Fruit fly (Drosophila melanogaster): ENCODE data around the gene swm.

swm gene

dm6 chr2L:19444734-19445140 lies 48.3 kb upstream of the swm start, which contains the start of gene Hs2st (continued):
- TF ChIP-seq z (GFP tag; IDR thresholded peaks at IDR 0.05) (no peak), CG3163 (GFP tag; optimal IDR thresholded peaks at IDR 0.05) (peak; percentile 77), CG11085 (GFP tag; IDR thresholded peaks at IDR 0.05) (peak; percentile 92), Dip3 (GFP tag; optimal IDR thresholded peaks at IDR 0.05) (peak; percentile 97), CG1832 (GFP tag; optimal IDR thresholded peaks at IDR 0.05) (no peak), CG15479 (GFP tag; optimal IDR thresholded peaks at IDR 0.05) (peak; percentile 93), Gsc (GFP tag; IDR thresholded peaks at IDR 0.05) (peak; percentile 87), CG6854 (GFP tag; optimal IDR thresholded peaks at IDR 0.05) (peak; percentile 58), fd64A (GFP tag; optimal IDR thresholded peaks at IDR 0.05) (peak; percentile 3), Ada2b (GFP tag; IDR thresholded peaks at IDR 0.05) (peak; percentile 90), eyg (GFP tag; optimal IDR thresholded peaks at IDR 0.05) (peak; percentile 84), oc (tag; optimal IDR thresholded peaks at IDR 0.05) (peak; percentile 65), mam (GFP tag; optimal IDR thresholded peaks at IDR 0.05) (peak; percentile 98), sna (GFP tag; IDR thresholded peaks at IDR 0.05; ENCODE audit: partially characterized antibody) (no peak; the same call in 1 of the 2 replicates), CG12299 (tag; optimal IDR thresholded peaks at IDR 0.05) (peak; percentile 81), CG33213 (GFP tag; optimal IDR thresholded peaks at IDR 0.05) (peak; percentile 93), ranshi (GFP tag; IDR thresholded peaks at IDR 0.05) (peak; percentile 96), unpg (GFP tag; optimal IDR thresholded peaks at IDR 0.05) (peak; percentile 89), CG7357 (GFP tag; IDR thresholded peaks at IDR 0.05) (peak; percentile 87), CG2129 (GFP tag; IDR thresholded peaks at IDR 0.05; ENCODE audit: partially characterized antibody) (no peak), Atf6 (GFP tag; IDR thresholded peaks at IDR 0.05) (peak; percentile 90), CG11456 (GFP tag; IDR thresholded peaks at IDR 0.05) (peak; percentile 91), MESR4 (GFP tag; optimal IDR thresholded peaks at IDR 0.05) (peak; percentile 42), al (GFP tag; IDR thresholded peaks at IDR 0.05) (peak; percentile 95), unc-4 (GFP tag; IDR thresholded peaks at IDR 0.05; ENCODE audit: partially characterized antibody) (0 out of 2 replicates have a peak, but pooled peaks have one; percentile 44), pzg (GFP tag; optimal IDR thresholded peaks at IDR 0.05) (peak; percentile 87), CG7987 (GFP tag; optimal IDR thresholded peaks at IDR 0.05) (peak; percentile 87), CG17361 (GFP tag; IDR thresholded peaks at IDR 0.05) (peak; percentile 95), twi (tag; optimal IDR thresholded peaks at IDR 0.05) (peak; percentile 86), maf-S (GFP tag; optimal IDR thresholded peaks at IDR 0.05) (peak; percentile 95), CG17802 (tag; optimal IDR thresholded peaks at IDR 0.05) (peak; percentile 72), chif (GFP tag; optimal IDR thresholded peaks at IDR 0.05) (peak; percentile 95), en (GFP tag; optimal IDR thresholded peaks at IDR 0.05) (peak; percentile 64), CG33557 (GFP tag; optimal IDR thresholded peaks at IDR 0.05) (peak; percentile 86), Sry-β (GFP tag; optimal IDR thresholded peaks at IDR 0.05) (peak; percentile 98), abd-A (tag; optimal IDR thresholded peaks at IDR 0.05) (no peak), croc (GFP tag; conservative IDR thresholded peaks at IDR 0.05) (peak; percentile 91), B-H1 (GFP tag; IDR thresholded peaks at IDR 0.05) (peak; percentile 84; the same call in 2 of the 3 replicates), CG14014 (GFP tag; IDR thresholded peaks at IDR 0.05) (peak; percentile 92), CG6683 (GFP tag; optimal IDR thresholded peaks at IDR 0.05) (peak; percentile 68), Sox100B (GFP tag; optimal IDR thresholded peaks at IDR 0.05) (no peak), CG13624 (GFP tag; optimal IDR thresholded peaks at IDR 0.05) (peak; percentile 95), Fer2 (tag; optimal IDR thresholded peaks at IDR 0.05) (peak; percentile 85), chinmo (GFP tag; IDR thresholded peaks at IDR 0.05; ENCODE audit: partially characterized antibody) (peak; percentile 79; the same call in 3 of the 4 replicates), CTCF (GFP tag; optimal IDR thresholded peaks at IDR 0.05) (peak; percentile 28), CG17328 (GFP tag; IDR thresholded peaks at IDR 0.05) (peak; percentile 88), CG6765 (GFP tag; optimal IDR thresholded peaks at IDR 0.05) (peak; percentile 71), Bdp1 (GFP tag; optimal IDR thresholded peaks at IDR 0.05) (peak; percentile 91), ind (GFP tag; optimal IDR thresholded peaks at IDR 0.05) (peak; percentile 97), corto (GFP tag; optimal IDR thresholded peaks at IDR 0.05) (peak; percentile 63), Dad (GFP tag; optimal IDR thresholded peaks at IDR 0.05) (peak; percentile 95)

Data from whole organism, embryonic.